Fruit fly (Drosophila melanogaster) whole organism, wandering third instar larva: Measurements from ENCODE around the gene CG11134.
A peak's percentile ranks its signal among the peaks of the same experiment; 100 is the strongest.

Experiments used
- Sp1 ChIP-seq: fragments of 200-800 bp; sonication (Bioruptor generic); optimal IDR thresholded peaks from 3 replicates; lab custom pipeline; 2019; ENCODE audit warnings: missing biosample characterization, mild to moderate bottlenecking, missing genetic modification characterization, moderate library complexity
- pan ChIP-seq: fragments of >200 bp; optimal IDR thresholded peaks from 2 replicates; lab custom pipeline; 2017

- TF ChIP-seq pan = no peak
- TF ChIP-seq Sp1 = peak; percentile 81
Observed at dm6 chrX:13762372-13762883, 24.7 kb downstream of the CG11134 start, which contains the start of gene rdgB.
